Worm (Caenorhabditis elegans) whole organism, L4 larva: ENCODE measurements around the gene nhr-223.

Source experiments
- D1046.2 ChIP-seq: fragments of 200-800 bp; sonication (Bioruptor generic); IDR thresholded peaks from 2 replicates; pipeline ENCODE4 v1.3.6; 2022; ENCODE audit warnings: missing genetic modification characterization, missing compliant biosample characterization
- F44E2.7 ChIP-seq: fragments of 200-800 bp; sonication (Bioruptor generic); IDR thresholded peaks from 2 replicates; pipeline ENCODE4 v2.1.2; 2022; ENCODE audit warnings: missing genetic modification characterization, missing compliant biosample characterization
- R02D3.7 ChIP-seq: fragments of 150-350 bp; sonication (generic microtip); optimal IDR thresholded peaks from 3 replicates; lab custom pipeline; 2014; ENCODE audit warnings: missing biosample characterization, missing genetic modification characterization
- Y48G9A.11 ChIP-seq: fragments of 200-800 bp; sonication (Bioruptor generic); IDR thresholded peaks from 2 replicates; pipeline ENCODE4 v1.3.6; 2022; ENCODE audit warnings: missing genetic modification reagents, missing genetic modification characterization, missing compliant biosample characterization
- aha-1 ChIP-seq: fragments of 150-350 bp; peaks from one replicate; lab custom pipeline; 2014; ENCODE audit warnings: missing biosample characterization, missing genetic modification characterization
- ceh-82 ChIP-seq: sonication (generic microtip); optimal IDR thresholded peaks from 2 replicates; lab custom pipeline; 2017; ENCODE audit warnings: missing biosample characterization, missing genetic modification characterization
- cey-2 ChIP-seq: sonication (generic microtip); optimal IDR thresholded peaks from 3 replicates; lab custom pipeline; 2017; ENCODE audit warnings: missing genetic modification characterization, mild to moderate bottlenecking, missing compliant biosample characterization, antibody characterized with exemption, borderline replicate concordance; ENCODE audit not compliant: insufficient read depth
- ctbp-1 ChIP-seq: fragments of 200-800 bp; sonication (Bioruptor generic); IDR thresholded peaks from 2 replicates; pipeline ENCODE4 v1.3.6; 2022; ENCODE audit warnings: missing genetic modification reagents, missing genetic modification characterization, missing compliant biosample characterization
- daf-12 ChIP-seq: fragments of 150-350 bp; optimal IDR thresholded peaks from 2 replicates; lab custom pipeline; 2014; ENCODE audit warnings: missing biosample characterization, missing genetic modification reagents, missing genetic modification characterization
- daf-16 ChIP-seq, 3 experiments: sonication (generic microtip); optimal IDR thresholded peaks; 2 replicates each; lab custom pipeline; 2016 to 2017; ENCODE audit warnings: missing genetic modification characterization in 3 of 3, missing genetic modification reagents in 3 of 3, mild to moderate bottlenecking in 2 of 3, missing compliant biosample characterization in 2 of 3, missing biosample characterization in 1 of 3, moderate library complexity in 1 of 3
- dmd-8 ChIP-seq: fragments of 200-800 bp; sonication (Bioruptor generic); IDR thresholded peaks from 2 replicates; pipeline ENCODE4 v1.3.6; 2022; ENCODE audit warnings: missing genetic modification characterization, missing compliant biosample characterization
- duxl-1 ChIP-seq: sonication (generic microtip); optimal IDR thresholded peaks from 2 replicates; lab custom pipeline; 2016; ENCODE audit warnings: mild to moderate bottlenecking, missing genetic modification characterization, moderate library complexity, missing compliant biosample characterization; ENCODE audit not compliant: poor library complexity
- fkh-10 ChIP-seq: fragments of 150-350 bp; optimal IDR thresholded peaks from 2 replicates; lab custom pipeline; 2014; ENCODE audit warnings: missing biosample characterization, missing genetic modification reagents, missing genetic modification characterization
- fos-1 ChIP-seq: fragments of 150-350 bp; optimal IDR thresholded peaks from 2 replicates; lab custom pipeline; 2014; ENCODE audit warnings: missing biosample characterization, missing genetic modification characterization
- hlh-30 ChIP-seq: sonication (generic microtip); optimal IDR thresholded peaks from 2 replicates; lab custom pipeline; 2017; ENCODE audit warnings: antibody characterized with exemption, mild to moderate bottlenecking, missing genetic modification characterization, missing compliant biosample characterization; ENCODE audit not compliant: insufficient read depth
- hmg-1.1 ChIP-seq: fragments of 200-800 bp; sonication (Bioruptor generic); IDR thresholded peaks from 2 replicates; pipeline ENCODE4 v1.3.6; 2022; ENCODE audit warnings: missing genetic modification reagents, missing genetic modification characterization, missing compliant biosample characterization
- jun-1 ChIP-seq: fragments of 150-350 bp; optimal IDR thresholded peaks from 2 replicates; lab custom pipeline; 2014; ENCODE audit warnings: missing biosample characterization, missing genetic modification reagents, missing genetic modification characterization
- lin-13 ChIP-seq: fragments of 150-350 bp; optimal IDR thresholded peaks from 2 replicates; lab custom pipeline; 2014; ENCODE audit warnings: missing biosample characterization, missing genetic modification reagents, missing genetic modification characterization
- lin-15B ChIP-seq: fragments of 150-350 bp; sonication (generic microtip); optimal IDR thresholded peaks from 3 replicates; lab custom pipeline; 2014; ENCODE audit warnings: missing biosample characterization, missing genetic modification characterization
- madf-5 ChIP-seq, 2 experiments: fragments of 200-800 bp; sonication (Bioruptor generic); IDR thresholded peaks; 2 replicates each; pipeline ENCODE4 v1.3.6; 2022; ENCODE audit warnings: missing compliant biosample characterization in 2 of 2, missing genetic modification characterization in 2 of 2
- mep-1 ChIP-seq: fragments of 150-350 bp; sonication (generic microtip); optimal IDR thresholded peaks from 3 replicates; lab custom pipeline; 2014; ENCODE audit warnings: missing biosample characterization, missing genetic modification characterization
- mes-2 ChIP-seq: sonication (generic microtip); optimal IDR thresholded peaks from 2 replicates; lab custom pipeline; 2016; ENCODE audit warnings: missing genotype, mild to moderate bottlenecking, missing genetic modification characterization, missing compliant biosample characterization; ENCODE audit not compliant: poor library complexity, severe bottlenecking
- mxl-2 ChIP-seq: fragments of 200-800 bp; sonication (Bioruptor generic); conservative IDR thresholded peaks from 2 replicates; pipeline ENCODE4 v1.3.6; 2022; ENCODE audit warnings: missing genetic modification reagents, missing genetic modification characterization, missing compliant biosample characterization
- nhr-111 ChIP-seq: fragments of 200-800 bp; sonication (Bioruptor generic); optimal IDR thresholded peaks from 2 replicates; lab custom pipeline; 2018; ENCODE audit warnings: mild to moderate bottlenecking, missing genetic modification characterization, missing compliant biosample characterization
- nhr-41 ChIP-seq: fragments of 200-800 bp; sonication (Bioruptor generic); IDR thresholded peaks from 2 replicates; pipeline ENCODE4 v1.3.6; 2022; ENCODE audit warnings: missing genetic modification reagents, missing genetic modification characterization, missing compliant biosample characterization
- nhr-42 ChIP-seq: fragments of 200-800 bp; sonication (Bioruptor generic); IDR thresholded peaks from 2 replicates; pipeline ENCODE4 v1.3.6; 2022; ENCODE audit warnings: missing genetic modification characterization, missing compliant biosample characterization
- nhr-77 ChIP-seq: fragments of 150-350 bp; optimal IDR thresholded peaks from 2 replicates; lab custom pipeline; 2014; ENCODE audit warnings: missing biosample characterization, missing genetic modification characterization
- pha-4 ChIP-seq, 2 experiments: fragments of 150-350 bp in 1 of 2; fragments of 200-800 bp in 1 of 2; sonication (Bioruptor generic) in 1 of 2; IDR thresholded peaks in 1 of 2; optimal IDR thresholded peaks in 1 of 2; 2 replicates each; pipeline versions ENCODE4 v1.3.6 to Lab custom; 2014 to 2022; ENCODE audit warnings: missing genetic modification characterization in 2 of 2, missing genetic modification reagents in 2 of 2, missing biosample characterization in 1 of 2, missing compliant biosample characterization in 1 of 2
- pqm-1 ChIP-seq: sonication (generic microtip); optimal IDR thresholded peaks from 2 replicates; lab custom pipeline; 2017; ENCODE audit warnings: missing biosample characterization, missing genetic modification characterization
- rbr-2 ChIP-seq: sonication (generic microtip); optimal IDR thresholded peaks from 2 replicates; lab custom pipeline; 2016; ENCODE audit warnings: missing genotype, missing genetic modification characterization, missing compliant biosample characterization
- saeg-2 ChIP-seq: fragments of 200-800 bp; sonication (Bioruptor generic); IDR thresholded peaks from 2 replicates; pipeline ENCODE4 v1.3.6; 2022; ENCODE audit warnings: missing genetic modification reagents, missing genetic modification characterization, missing compliant biosample characterization
- sdz-12 ChIP-seq: fragments of 200-800 bp; sonication (Bioruptor generic); optimal IDR thresholded peaks from 2 replicates; lab custom pipeline; 2018; ENCODE audit warnings: mild to moderate bottlenecking, missing genetic modification characterization, missing compliant biosample characterization
- tag-97 ChIP-seq: fragments of 200-800 bp; sonication (Bioruptor generic); IDR thresholded peaks from 2 replicates; pipeline ENCODE4 v1.3.6; 2022; ENCODE audit warnings: missing genetic modification characterization, missing compliant biosample characterization
- unc-62 ChIP-seq, 3 experiments: fragments of 150-350 bp in 1 of 3; sonication (generic microtip); optimal IDR thresholded peaks in 2 of 3; peaks in 1 of 3; 1 replicate in 1 of 3; 2 replicates in 2 of 3; lab custom pipeline; 2014 to 2017; ENCODE audit warnings: missing biosample characterization in 3 of 3, missing genetic modification characterization in 3 of 3, missing genetic modification reagents in 3 of 3, missing genotype in 1 of 3
- ztf-11 ChIP-seq: fragments of 150-350 bp; optimal IDR thresholded peaks from 2 replicates; lab custom pipeline; 2014; ENCODE audit warnings: missing biosample characterization, missing genetic modification characterization

The nhr-223 gene

ce11 chrV:15776651-15777050 is 19.5 kb upstream of the nhr-223 start, which contains the start of gene nhr-283:
Gene nhr-283 (minus strand): TSS chrV:15776751.
- TF ChIP-seq pqm-1 (tag; lab: Kevin White, UChicago), result no peak
- TF ChIP-seq lin-13 (GFP tag; lab: Kevin White, UChicago), result no peak
- TF ChIP-seq daf-12 (tag; lab: Kevin White, UChicago), result no peak
- TF ChIP-seq mxl-2 (GFP tag; lab: Robert Waterston, UW), result no peak
- no peak for TF ChIP-seq hlh-30 (tag; lab: Kevin White, UChicago)
- no peak for TF ChIP-seq lin-15B (tag; lab: Kevin White, UChicago)
- no peak for TF ChIP-seq aha-1
- no peak for TF ChIP-seq D1046.2 (GFP tag; lab: Robert Waterston, UW)
- peak in 1 of 2 experiments; percentile 55 for TF ChIP-seq unc-62 (GFP tag; optimal IDR thresholded peaks at IDR 0.05 in 1 of 2; lab: Kevin White, UChicago)
- TF ChIP-seq unc-62 (tag; optimal IDR thresholded peaks at IDR 0.05; lab: Kevin White, UChicago), result no peak

- TF ChIP-seq duxl-1 (tag; lab: Kevin White, UChicago) (no peak), mep-1 (tag; lab: Kevin White, UChicago) (no peak), R02D3.7 (tag; lab: Kevin White, UChicago) (no peak), fkh-10 (GFP tag; lab: Kevin White, UChicago) (no peak), daf-16 (GFP tag; optimal IDR thresholded peaks at IDR 0.05; lab: Kevin White, UChicago) (no peak), daf-16 (tag; optimal IDR thresholded peaks at IDR 0.05; lab: Kevin White, UChicago) (no peak), hmg-1.1 (no peak), nhr-42 (GFP tag; lab: Robert Waterston, UW) (no peak), ctbp-1 (GFP tag; lab: Robert Waterston, UW) (no peak), mes-2 (no peak), pha-4 (GFP tag; IDR thresholded peaks at IDR 0.05; lab: Robert Waterston, UW) (no peak), pha-4 (tag; optimal IDR thresholded peaks at IDR 0.05; lab: Kevin White, UChicago) (no peak)
- TF ChIP-seq, all 104 proteins: peak for 0
These were observed 17.0 kb upstream of the nhr-223 start, which contains the start of the genes nhr-285 and irld-52 for ce11 chrV:15779128-15779729. Gene nhr-285 (minus strand): TSS chrV:15779228. Gene irld-52 (plus strand): TSS chrV:15779679.

- TF ChIP-seq nhr-41 (GFP tag; lab: Robert Waterston, UW) (no peak), hmg-1.1 (no peak), jun-1 (tag; lab: Kevin White, UChicago) (no peak), dmd-8 (GFP tag; lab: Robert Waterston, UW) (no peak), madf-5 (GFP tag; IDR thresholded peaks at IDR 0.05; lab: Robert Waterston, UW) (no peak), mes-2 (no peak), fos-1 (tag; lab: Kevin White, UChicago) (no peak), tag-97 (GFP tag; lab: Robert Waterston, UW) (no peak), cey-2 (tag; lab: Kevin White, UChicago) (no peak), sdz-12 (GFP tag; lab: Kevin White, UChicago) (no peak), rbr-2 (tag; lab: Kevin White, UChicago) (no peak)
These were observed 15.1 kb upstream of the nhr-223 start, which contains the start of gene T26E4.2 for ce11 chrV:15781086-15781485. Gene T26E4.2 (plus strand): TSS chrV:15781386.

ce11 chrV:15782494-15782893 is 13.7 kb upstream of the nhr-223 start, which contains the start of gene T26E4.3:
Gene T26E4.3 (plus strand): TSS chrV:15782794.
- TF ChIP-seq lin-13 (GFP tag; lab: Kevin White, UChicago), result no peak
- no peak for TF ChIP-seq saeg-2
- no peak for TF ChIP-seq ztf-11 (tag; lab: Kevin White, UChicago)
- no peak for TF ChIP-seq fkh-10 (GFP tag; lab: Kevin White, UChicago)
- no peak for TF ChIP-seq nhr-77
- no peak for TF ChIP-seq F44E2.7 (GFP tag; lab: Robert Waterston, UW)
- no peak for TF ChIP-seq Y48G9A.11 (GFP tag; lab: Robert Waterston, UW)
- no peak for TF ChIP-seq nhr-111 (GFP tag; lab: Kevin White, UChicago)
- TF ChIP-seq ceh-82, result no peak
